Worm (Caenorhabditis elegans): ENCODE measurements around the gene K04A8.19.

ce11 chrV:6579992-6580391 is 25.8 kb upstream of the K04A8.19 start, which contains the start of gene EGAP9.3:
- no peak for TF ChIP-seq nhr-11 (tag; optimal IDR thresholded peaks at IDR 0.05)
- TF ChIP-seq R02D3.7 (tag; optimal IDR thresholded peaks at IDR 0.05): no peak
- TF ChIP-seq lin-39 (tag; optimal IDR thresholded peaks at IDR 0.05): no peak
- no peak for TF ChIP-seq F13H6.1 (tag; optimal IDR thresholded peaks at IDR 0.05)
- no peak for TF ChIP-seq dmd-4 (tag; optimal IDR thresholded peaks at IDR 0.05)
- TF ChIP-seq nhr-237 (tag; optimal IDR thresholded peaks at IDR 0.05): no peak
- no peak for TF ChIP-seq zag-1 (tag; optimal IDR thresholded peaks at IDR 0.05)
- no peak for TF ChIP-seq ama-1 (optimal IDR thresholded peaks at IDR 0.05)
- no peak for TF ChIP-seq egl-27 (tag; optimal IDR thresholded peaks at IDR 0.05)
- TF ChIP-seq nhr-6 (tag; optimal IDR thresholded peaks at IDR 0.05): no peak
- TF ChIP-seq alr-1 (tag; optimal IDR thresholded peaks at IDR 0.05): no peak
- TF ChIP-seq nhr-12 (tag; optimal IDR thresholded peaks at IDR 0.05): no peak

Data from whole organism, L2 larva.